Worm (Caenorhabditis elegans): Measurements from ENCODE around the gene PDB1.1.

The PDB1.1 gene

ce11 chrX:7569685-7570518 lies 11.0 kb upstream of the PDB1.1 start, which contains the start of gene apy-1:
apy-1 (minus strand) TSS chrX:7569722.
- TF ChIP-seq nfya-1 (tag; optimal IDR thresholded peaks at IDR 0.05; ENCODE audit: insufficient read depth) = peak; percentile 33
- TF ChIP-seq nhr-23 (tag; optimal IDR thresholded peaks at IDR 0.05) = peak; percentile 28
- peak; percentile 5 for TF ChIP-seq hmg-11 (tag; optimal IDR thresholded peaks at IDR 0.05)
- peak; percentile 26 for TF ChIP-seq nhr-25 (tag; optimal IDR thresholded peaks at IDR 0.05)
- no peak for TF ChIP-seq ceh-9 (tag; optimal IDR thresholded peaks at IDR 0.05)
- TF ChIP-seq nhr-67 (tag; optimal IDR thresholded peaks at IDR 0.05) = no peak
- TF ChIP-seq ceh-16 (tag; optimal IDR thresholded peaks at IDR 0.05) = no peak
- TF ChIP-seq pha-4 (tag; optimal IDR thresholded peaks at IDR 0.05) = peak; percentile 56
- no peak for TF ChIP-seq fos-1 (tag; optimal IDR thresholded peaks at IDR 0.05)
- no peak for TF ChIP-seq egl-27 (tag; optimal IDR thresholded peaks at IDR 0.05)
- no peak for TF ChIP-seq mml-1 (tag; optimal IDR thresholded peaks at IDR 0.05)
- TF ChIP-seq ceh-28 (tag; optimal IDR thresholded peaks at IDR 0.05) = peak; percentile 57
- TF ChIP-seq unc-39 (tag; optimal IDR thresholded peaks at IDR 0.05) = no peak
- no peak for TF ChIP-seq nhr-237 (tag; optimal IDR thresholded peaks at IDR 0.05)
- TF ChIP-seq nhr-12 (tag; optimal IDR thresholded peaks at IDR 0.05) = no peak
- TF ChIP-seq snpc-4 (tag; optimal IDR thresholded peaks at IDR 0.05) = peak; percentile 21
- TF ChIP-seq zag-1 (tag; optimal IDR thresholded peaks at IDR 0.05) = no peak
- no peak for TF ChIP-seq nhr-77 (tag; optimal IDR thresholded peaks at IDR 0.05)
- no peak for TF ChIP-seq fkh-10 (GFP tag; optimal IDR thresholded peaks at IDR 0.05)
- TF ChIP-seq R02D3.7 (tag; optimal IDR thresholded peaks at IDR 0.05) = no peak
- TF ChIP-seq pqm-1 (tag; optimal IDR thresholded peaks at IDR 0.05) = no peak
- TF ChIP-seq nhr-43 (tag; optimal IDR thresholded peaks at IDR 0.05; ENCODE audit: poor library complexity, severe bottlenecking) = peak; percentile 83
- TF ChIP-seq mdl-1 (tag; optimal IDR thresholded peaks at IDR 0.05) = no peak
- peak; percentile 82 for TF ChIP-seq elt-2 (tag; optimal IDR thresholded peaks at IDR 0.05)
- TF ChIP-seq eor-1 (tag; optimal IDR thresholded peaks at IDR 0.05) = no peak
- TF ChIP-seq skn-1 (tag; optimal IDR thresholded peaks at IDR 0.05) = no peak

DNA sequence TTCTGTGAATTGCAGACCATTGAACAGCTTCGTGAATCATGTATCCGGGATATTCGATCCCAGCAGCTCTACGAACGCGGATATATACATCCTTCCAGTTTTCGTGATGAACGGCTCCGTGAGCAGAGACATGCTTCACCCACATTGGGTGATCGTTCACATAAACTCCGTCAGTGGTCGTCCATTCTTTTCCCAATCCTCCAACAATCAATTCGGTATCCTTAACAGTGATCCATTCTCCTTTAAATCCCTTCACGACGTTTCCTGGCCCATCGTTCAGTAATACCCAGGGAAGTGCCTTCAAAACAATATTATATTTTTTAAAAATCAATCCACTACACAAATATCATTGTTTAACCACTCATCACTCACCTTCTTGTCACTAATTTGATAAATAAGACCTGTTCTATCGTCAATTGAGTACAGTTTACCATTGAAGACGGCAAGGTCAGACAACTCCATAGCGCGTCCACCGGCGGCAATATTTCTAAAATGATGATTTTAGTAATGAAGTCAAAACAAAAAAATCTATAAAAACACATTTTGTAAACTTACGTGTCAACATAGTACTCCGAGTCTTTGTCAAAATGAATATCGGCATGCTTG lies 9.9 kb upstream of the PDB1.1 start:
- TF ChIP-seq lsy-12 (tag; optimal IDR thresholded peaks at IDR 0.05) (no peak), nhr-67 (tag; optimal IDR thresholded peaks at IDR 0.05) (no peak), ZK546.5 (tag; optimal IDR thresholded peaks at IDR 0.05) (no peak), elt-3 (tag; optimal IDR thresholded peaks at IDR 0.05) (no peak), skn-1 (tag; optimal IDR thresholded peaks at IDR 0.05) (no peak), fkh-2 (tag; optimal IDR thresholded peaks at IDR 0.05) (no peak), nhr-11 (tag; optimal IDR thresholded peaks at IDR 0.05) (no peak), lin-15B (tag; optimal IDR thresholded peaks at IDR 0.05) (no peak), nhr-43 (tag; optimal IDR thresholded peaks at IDR 0.05; ENCODE audit: poor library complexity, severe bottlenecking) (peak; percentile 30), eor-1 (tag; optimal IDR thresholded peaks at IDR 0.05) (no peak), nhr-25 (tag; optimal IDR thresholded peaks at IDR 0.05) (peak; percentile 23), egl-27 (tag; optimal IDR thresholded peaks at IDR 0.05) (no peak)

- TF ChIP-seq mdl-1 (tag; optimal IDR thresholded peaks at IDR 0.05) (no peak), fos-1 (tag; optimal IDR thresholded peaks at IDR 0.05) (no peak), ama-1 (optimal IDR thresholded peaks at IDR 0.05) (no peak), pha-4 (tag; optimal IDR thresholded peaks at IDR 0.05) (peak; percentile 29), lin-39 (tag; optimal IDR thresholded peaks at IDR 0.05) (peak; percentile 65), egl-5 (tag; optimal IDR thresholded peaks at IDR 0.05) (peak; percentile 43), nhr-25 (tag; optimal IDR thresholded peaks at IDR 0.05) (no peak), daf-12 (tag; optimal IDR thresholded peaks at IDR 0.05) (no peak), nfya-1 (tag; optimal IDR thresholded peaks at IDR 0.05; ENCODE audit: insufficient read depth) (peak; percentile 36)
These were observed 6.1 kb upstream of the PDB1.1 start, which contains the start of gene vps-52 for ce11 chrX:7565005-7565404. vps-52 (plus strand) TSS chrX:7565323.
